Fruit fly (Drosophila melanogaster) S2 (cell line): Measurements from ENCODE around the gene capu.

Experiments
- CG8478 ChIP-seq: fragments of >200 bp; optimal IDR thresholded peaks from 2 replicates; lab custom pipeline; 2018
- CTCF ChIP-seq, 2 experiments: fragments of >200 bp; optimal IDR thresholded peaks; 2 replicates each; lab custom pipeline; 2018

- TF ChIP-seq CG8478 (lab: Kevin White, UChicago) (no peak), CTCF (optimal IDR thresholded peaks at IDR 0.05; lab: Kevin White, UChicago) (no peak)
Measured at dm6 chr2L:3836440-3836890, 66.2 kb downstream of the capu start, which contains the start of gene slp2.
